Worm (Caenorhabditis elegans) whole organism, L3 larva: ENCODE data around the gene T14G8.2.

Experiments used
- nhr-28 ChIP-seq: fragments of 150-350 bp; optimal IDR thresholded peaks from 2 replicates; lab custom pipeline; 2014; ENCODE audit warnings: missing biosample characterization, missing genetic modification characterization
- unc-39 ChIP-seq: sonication (generic microtip); optimal IDR thresholded peaks from 4 replicates; lab custom pipeline; 2017; ENCODE audit warnings: missing biosample characterization, missing genetic modification characterization

ce11 chrX:12827741-12828408 is 29.9 kb upstream of the T14G8.2 start:
- TF ChIP-seq nhr-28 (tag; lab: Kevin White, UChicago), result no peak
- no peak for TF ChIP-seq unc-39 (tag; lab: Kevin White, UChicago)
